Fruit fly (Drosophila melanogaster) whole organism: ENCODE results near the gene Patsas.

Experiments
- EcR ChIP-seq, 2 experiments: fragments of >200 bp; optimal IDR thresholded peaks; 2 replicates each; lab custom pipeline; 2017; ENCODE audit warnings: missing biosample characterization in 2 of 2, missing genetic modification characterization in 2 of 2, missing genetic modification reagents in 2 of 2
- usp ChIP-seq: fragments of >200 bp; optimal IDR thresholded peaks from 2 replicates; lab custom pipeline; 2017; ENCODE audit warnings: missing biosample characterization, missing genetic modification characterization, mixed read lengths

dm6 chr2L:12134125-12134378 is 31.0 kb upstream of the Patsas start:
- TF ChIP-seq EcR (GFP tag; optimal IDR thresholded peaks at IDR 0.05; lab: Kevin White, UChicago) (no peak), usp (GFP tag; lab: Kevin White, UChicago) (no peak)
